Worm (Caenorhabditis elegans) whole organism, L4 larva: ENCODE measurements around the gene F20G2.6.
A peak's percentile ranks its signal among the peaks of the same experiment; 100 is the strongest.

Source experiments
- F10B5.3 ChIP-seq: sonication (generic microtip); optimal IDR thresholded peaks from 2 replicates; lab custom pipeline; 2016; ENCODE audit warnings: mild to moderate bottlenecking, missing genetic modification characterization, missing compliant biosample characterization
- F37D6.2 ChIP-seq: sonication (generic microtip); optimal IDR thresholded peaks from 2 replicates; lab custom pipeline; 2016; ENCODE audit warnings: mild to moderate bottlenecking, missing genetic modification characterization, missing compliant biosample characterization
- R02D3.7 ChIP-seq: fragments of 150-350 bp; sonication (generic microtip); optimal IDR thresholded peaks from 3 replicates; lab custom pipeline; 2014; ENCODE audit warnings: missing biosample characterization, missing genetic modification characterization
- T20F7.1 ChIP-seq: fragments of 200-800 bp; sonication (Bioruptor generic); optimal IDR thresholded peaks from 2 replicates; lab custom pipeline; 2018; ENCODE audit warnings: mild to moderate bottlenecking, missing genetic modification characterization, missing compliant biosample characterization
- Y105C5A.15 ChIP-seq: fragments of 200-800 bp; sonication (Bioruptor generic); IDR thresholded peaks from 2 replicates; pipeline ENCODE4 v1.3.6; 2022; ENCODE audit warnings: missing genetic modification characterization, missing compliant biosample characterization
- Y75B8A.6 ChIP-seq: fragments of 200-800 bp; sonication (Bioruptor generic); IDR thresholded peaks from 2 replicates; pipeline ENCODE4 v1.3.6; 2022; ENCODE audit warnings: missing genetic modification reagents, missing genetic modification characterization, missing compliant biosample characterization
- ZK337.2 ChIP-seq: fragments of 200-800 bp; sonication (Bioruptor generic); IDR thresholded peaks from 2 replicates; pipeline ENCODE4 v1.3.6; 2022; ENCODE audit warnings: missing genetic modification reagents, missing genetic modification characterization, missing compliant biosample characterization
- aha-1 ChIP-seq: fragments of 150-350 bp; peaks from one replicate; lab custom pipeline; 2014; ENCODE audit warnings: missing biosample characterization, missing genetic modification characterization
- ceh-20 ChIP-seq: fragments of 200-800 bp; sonication (Bioruptor generic); IDR thresholded peaks from 2 replicates; pipeline ENCODE4 v1.3.6; 2022; ENCODE audit warnings: missing genetic modification reagents, missing genetic modification characterization, missing compliant biosample characterization
- ceh-28 ChIP-seq: fragments of 150-350 bp; optimal IDR thresholded peaks from 2 replicates; lab custom pipeline; 2014; ENCODE audit warnings: missing biosample characterization, missing genetic modification reagents, missing genetic modification characterization
- ceh-44 ChIP-seq: fragments of 200-800 bp; sonication (Bioruptor generic); IDR thresholded peaks from 2 replicates; pipeline ENCODE4 v1.3.6; 2022; ENCODE audit warnings: missing genetic modification reagents, missing genetic modification characterization, missing compliant biosample characterization
- ceh-82 ChIP-seq: sonication (generic microtip); optimal IDR thresholded peaks from 2 replicates; lab custom pipeline; 2017; ENCODE audit warnings: missing biosample characterization, missing genetic modification characterization
- ces-1 ChIP-seq: fragments of 150-350 bp; sonication (generic microtip); optimal IDR thresholded peaks from 4 replicates; lab custom pipeline; 2014; ENCODE audit warnings: missing biosample characterization, missing genetic modification reagents, missing genetic modification characterization
- daf-16 ChIP-seq, 3 experiments: sonication (generic microtip); optimal IDR thresholded peaks; 2 replicates each; lab custom pipeline; 2016 to 2017; ENCODE audit warnings: missing genetic modification characterization in 3 of 3, missing genetic modification reagents in 3 of 3, mild to moderate bottlenecking in 2 of 3, missing compliant biosample characterization in 2 of 3, missing biosample characterization in 1 of 3, moderate library complexity in 1 of 3
- dmd-6 ChIP-seq: fragments of 200-800 bp; sonication (Bioruptor generic); IDR thresholded peaks from 2 replicates; pipeline ENCODE4 v1.3.6; 2022; ENCODE audit warnings: missing genetic modification reagents, missing genetic modification characterization, missing compliant biosample characterization
- dmd-9 ChIP-seq: fragments of 200-800 bp; sonication (Bioruptor generic); IDR thresholded peaks from 2 replicates; pipeline ENCODE4 v1.3.6; 2022; ENCODE audit warnings: missing genetic modification reagents, missing genetic modification characterization, missing compliant biosample characterization
- dpl-1 ChIP-seq: fragments of 150-350 bp; optimal IDR thresholded peaks from 2 replicates; lab custom pipeline; 2014; ENCODE audit warnings: missing biosample characterization, missing genetic modification reagents, missing genetic modification characterization
- egl-43 ChIP-seq: fragments of 200-800 bp; sonication (Bioruptor generic); IDR thresholded peaks from 2 replicates; pipeline ENCODE4 v1.3.6; 2022; ENCODE audit warnings: missing genetic modification reagents, missing genetic modification characterization, missing compliant biosample characterization
- fkh-10 ChIP-seq: fragments of 150-350 bp; optimal IDR thresholded peaks from 2 replicates; lab custom pipeline; 2014; ENCODE audit warnings: missing biosample characterization, missing genetic modification reagents, missing genetic modification characterization
- hif-1 ChIP-seq, 2 experiments: sonication (generic microtip); optimal IDR thresholded peaks; 2 replicates each; lab custom pipeline; 2016 to 2017; ENCODE audit warnings: missing compliant biosample characterization in 2 of 2, missing genetic modification characterization in 2 of 2, missing genetic modification reagents in 2 of 2, missing genotype in 2 of 2, mild to moderate bottlenecking in 1 of 2
- hlh-11 ChIP-seq: fragments of 200-800 bp; sonication (Bioruptor generic); optimal IDR thresholded peaks from 2 replicates; lab custom pipeline; 2018; ENCODE audit warnings: mild to moderate bottlenecking, missing genetic modification characterization, missing compliant biosample characterization
- hmg-1.1 ChIP-seq: fragments of 200-800 bp; sonication (Bioruptor generic); IDR thresholded peaks from 2 replicates; pipeline ENCODE4 v1.3.6; 2022; ENCODE audit warnings: missing genetic modification reagents, missing genetic modification characterization, missing compliant biosample characterization
- jun-1 ChIP-seq: fragments of 150-350 bp; optimal IDR thresholded peaks from 2 replicates; lab custom pipeline; 2014; ENCODE audit warnings: missing biosample characterization, missing genetic modification reagents, missing genetic modification characterization
- lin-1 ChIP-seq: fragments of 200-800 bp; sonication (Bioruptor generic); IDR thresholded peaks from 2 replicates; pipeline ENCODE4 v1.3.6; 2022; ENCODE audit warnings: missing genetic modification reagents, missing genetic modification characterization, missing compliant biosample characterization
- lin-13 ChIP-seq: fragments of 150-350 bp; optimal IDR thresholded peaks from 2 replicates; lab custom pipeline; 2014; ENCODE audit warnings: missing biosample characterization, missing genetic modification reagents, missing genetic modification characterization
- lin-15B ChIP-seq: fragments of 150-350 bp; sonication (generic microtip); optimal IDR thresholded peaks from 3 replicates; lab custom pipeline; 2014; ENCODE audit warnings: missing biosample characterization, missing genetic modification characterization
- lin-39 ChIP-seq: fragments of 150-350 bp; optimal IDR thresholded peaks from 2 replicates; lab custom pipeline; 2014; ENCODE audit warnings: missing biosample characterization, missing genetic modification reagents, missing genetic modification characterization
- madf-9 ChIP-seq: fragments of 200-800 bp; sonication (Bioruptor generic); conservative IDR thresholded peaks from 2 replicates; pipeline ENCODE4 v1.3.6; 2022; ENCODE audit warnings: missing genetic modification reagents, missing genetic modification characterization, missing compliant biosample characterization
- mdt-29 ChIP-seq: fragments of 200-800 bp; sonication (Bioruptor generic); IDR thresholded peaks from 2 replicates; pipeline ENCODE4 v1.3.6; 2022; ENCODE audit warnings: missing genetic modification reagents, missing genetic modification characterization, missing compliant biosample characterization
- mep-1 ChIP-seq: fragments of 150-350 bp; sonication (generic microtip); optimal IDR thresholded peaks from 3 replicates; lab custom pipeline; 2014; ENCODE audit warnings: missing biosample characterization, missing genetic modification characterization
- mes-2 ChIP-seq: sonication (generic microtip); optimal IDR thresholded peaks from 2 replicates; lab custom pipeline; 2016; ENCODE audit warnings: missing genotype, mild to moderate bottlenecking, missing genetic modification characterization, missing compliant biosample characterization; ENCODE audit not compliant: poor library complexity, severe bottlenecking
- mxl-3 ChIP-seq: fragments of 200-800 bp; sonication (Bioruptor generic); optimal IDR thresholded peaks from 2 replicates; lab custom pipeline; 2018; ENCODE audit warnings: mild to moderate bottlenecking, missing genetic modification characterization, missing compliant biosample characterization
- nhr-102 ChIP-seq: sonication (generic microtip); optimal IDR thresholded peaks from 2 replicates; lab custom pipeline; 2016; ENCODE audit warnings: mild to moderate bottlenecking, missing genetic modification characterization, moderate library complexity, missing compliant biosample characterization
- nhr-11 ChIP-seq: fragments of 150-350 bp; optimal IDR thresholded peaks from 2 replicates; lab custom pipeline; 2014; ENCODE audit warnings: missing biosample characterization, missing genetic modification characterization
- nhr-111 ChIP-seq: fragments of 200-800 bp; sonication (Bioruptor generic); optimal IDR thresholded peaks from 2 replicates; lab custom pipeline; 2018; ENCODE audit warnings: mild to moderate bottlenecking, missing genetic modification characterization, missing compliant biosample characterization
- nhr-6 ChIP-seq: fragments of 150-350 bp; optimal IDR thresholded peaks from 2 replicates; lab custom pipeline; 2014; ENCODE audit warnings: missing biosample characterization, missing genetic modification characterization
- nhr-77 ChIP-seq: fragments of 150-350 bp; optimal IDR thresholded peaks from 2 replicates; lab custom pipeline; 2014; ENCODE audit warnings: missing biosample characterization, missing genetic modification characterization
- rbr-2 ChIP-seq: sonication (generic microtip); optimal IDR thresholded peaks from 2 replicates; lab custom pipeline; 2016; ENCODE audit warnings: missing genotype, missing genetic modification characterization, missing compliant biosample characterization
- tag-97 ChIP-seq: fragments of 200-800 bp; sonication (Bioruptor generic); IDR thresholded peaks from 2 replicates; pipeline ENCODE4 v1.3.6; 2022; ENCODE audit warnings: missing genetic modification characterization, missing compliant biosample characterization
- unc-130 ChIP-seq: sonication (generic microtip); optimal IDR thresholded peaks from 2 replicates; lab custom pipeline; 2016; ENCODE audit warnings: missing genetic modification reagents, missing genetic modification characterization, missing compliant biosample characterization
- unc-39 ChIP-seq: sonication (generic microtip); optimal IDR thresholded peaks from 2 replicates; lab custom pipeline; 2017; ENCODE audit warnings: missing biosample characterization, missing genetic modification characterization
- unc-62 ChIP-seq, 3 experiments: fragments of 150-350 bp in 1 of 3; sonication (generic microtip); optimal IDR thresholded peaks in 2 of 3; peaks in 1 of 3; 1 replicate in 1 of 3; 2 replicates in 2 of 3; lab custom pipeline; 2014 to 2017; ENCODE audit warnings: missing biosample characterization in 3 of 3, missing genetic modification characterization in 3 of 3, missing genetic modification reagents in 3 of 3, missing genotype in 1 of 3
- vab-7 ChIP-seq: fragments of 200-800 bp; sonication (Bioruptor generic); IDR thresholded peaks from 2 replicates; pipeline ENCODE4 v1.3.6; 2022; ENCODE audit warnings: missing genetic modification reagents, missing genetic modification characterization, missing compliant biosample characterization
- zfp-2 ChIP-seq: sonication (generic microtip); optimal IDR thresholded peaks from 2 replicates; lab custom pipeline; 2016; ENCODE audit warnings: mild to moderate bottlenecking, missing genetic modification characterization, missing compliant biosample characterization
- zip-11 ChIP-seq: fragments of 200-800 bp; sonication (Bioruptor generic); IDR thresholded peaks from 2 replicates; pipeline ENCODE4 v1.3.6; 2022; ENCODE audit warnings: missing genetic modification characterization, missing compliant biosample characterization

F20G2.6 gene

DNA sequence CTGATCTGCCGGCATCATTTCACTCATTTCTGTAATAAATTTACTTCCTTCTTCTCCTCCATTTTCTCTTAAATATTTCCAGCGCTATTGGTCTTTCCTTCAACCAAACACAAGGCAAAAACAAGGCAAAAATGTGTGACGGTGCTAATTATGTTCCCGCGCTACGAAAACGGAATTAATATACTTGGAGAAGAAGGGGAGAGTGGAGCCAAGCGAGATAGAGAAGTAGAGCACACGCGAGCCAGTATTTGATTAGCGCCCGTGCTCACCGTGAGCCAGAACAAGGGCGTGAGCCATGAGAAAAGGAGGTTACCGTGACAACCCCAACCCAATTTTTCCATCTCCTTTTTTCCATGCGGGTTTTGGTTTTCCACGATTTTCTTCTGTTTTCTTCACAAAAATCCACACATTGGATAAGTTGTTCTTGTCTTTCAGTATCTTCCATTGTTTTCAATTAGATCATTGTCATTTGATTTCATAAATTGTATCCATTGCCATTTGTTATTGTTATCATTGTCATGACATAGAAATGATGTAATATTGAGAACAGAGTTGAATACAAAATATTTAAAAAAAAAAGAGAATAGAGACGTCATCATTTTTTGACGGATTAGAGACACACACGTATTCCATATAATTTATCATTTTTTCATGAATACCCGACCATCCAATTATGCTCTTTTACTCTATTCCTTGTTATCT lies at the start of gene F20G2.6:
Gene F20G2.6, plus strand, starts transcription at position 652 of the 702 bp plus-strand sequence.
- TF ChIP-seq ceh-28 (tag; lab: Kevin White, UChicago), result no peak
- TF ChIP-seq ceh-82 (tag; lab: Kevin White, UChicago), result no peak
- TF ChIP-seq Y105C5A.15 (GFP tag; lab: Robert Waterston, UW), result no peak
- no peak for TF ChIP-seq lin-39 (tag; lab: Kevin White, UChicago)
- TF ChIP-seq zip-11 (GFP tag; lab: Robert Waterston, UW), result no peak
- TF ChIP-seq F37D6.2 (tag; lab: Kevin White, UChicago), result no peak
- no peak for TF ChIP-seq mdt-29 (GFP tag; lab: Robert Waterston, UW)

ce11 chrV:13715223-13715686 lies 47.6 kb upstream of the F20G2.6 start, which contains the start of gene zipt-9:
Gene zipt-9, minus strand, starts transcription at chrV:13715273.
- TF ChIP-seq unc-130 (GFP tag; lab: Kevin White, UChicago) (peak; percentile 80), tag-97 (GFP tag; lab: Robert Waterston, UW) (no peak), hlh-11 (peak; percentile 56), hif-1 (tag; optimal IDR thresholded peaks at IDR 0.05; lab: Kevin White, UChicago) (peak in 1 of 2 experiments; percentile 88), nhr-6 (tag; lab: Kevin White, UChicago) (peak; percentile 89), mep-1 (peak; percentile 81), aha-1 (tag; lab: Kevin White, UChicago) (peak; percentile 37), ceh-20 (0 out of 2 replicates have a peak, but pooled peaks have one; percentile 49), egl-43 (GFP tag; lab: Robert Waterston, UW) (no peak), madf-9 (GFP tag; lab: Robert Waterston, UW) (peak; percentile 47; the same call in 1 of the 2 replicates), nhr-102 (tag; lab: Kevin White, UChicago) (no peak), hmg-1.1 (GFP tag; lab: Robert Waterston, UW) (peak; percentile 62; the same call in 1 of the 2 replicates), F37D6.2 (tag; lab: Kevin White, UChicago) (peak; percentile 44), mxl-3 (GFP tag; lab: Kevin White, UChicago) (peak; percentile 74), daf-16 (GFP tag; optimal IDR thresholded peaks at IDR 0.05; lab: Kevin White, UChicago) (no peak), daf-16 (tag; optimal IDR thresholded peaks at IDR 0.05; lab: Kevin White, UChicago) (peak; percentile 46), dmd-6 (GFP tag; lab: Robert Waterston, UW) (peak; percentile 61; the same call in 1 of the 2 replicates), unc-62 (GFP tag; optimal IDR thresholded peaks at IDR 0.05 in 1 of 2; lab: Kevin White, UChicago) (peak in 1 of 2 experiments; percentile 84), unc-62 (tag; optimal IDR thresholded peaks at IDR 0.05; lab: Kevin White, UChicago) (no peak), lin-15B (tag; lab: Kevin White, UChicago) (peak; percentile 24), lin-1 (GFP tag; lab: Robert Waterston, UW) (0 out of 2 replicates have a peak, but pooled peaks have one; percentile 46), jun-1 (tag; lab: Kevin White, UChicago) (peak; percentile 1), lin-13 (peak; percentile 46), dpl-1 (GFP tag; lab: Kevin White, UChicago) (peak; percentile 67), ZK337.2 (peak; percentile 73; the same call in 1 of the 2 replicates), zfp-2 (tag; lab: Kevin White, UChicago) (no peak), ces-1 (GFP tag; lab: Kevin White, UChicago) (peak; percentile 62), dmd-9 (peak; percentile 46; the same call in 1 of the 2 replicates), vab-7 (GFP tag; lab: Robert Waterston, UW) (peak; percentile 56; the same call in 1 of the 2 replicates), rbr-2 (tag; lab: Kevin White, UChicago) (peak; percentile 66), R02D3.7 (no peak), unc-39 (tag; lab: Kevin White, UChicago) (no peak), nhr-111 (no peak), ceh-82 (tag; lab: Kevin White, UChicago) (no peak), mes-2 (tag; lab: Kevin White, UChicago) (peak; percentile 96), Y75B8A.6 (GFP tag; lab: Robert Waterston, UW) (no peak), ceh-44 (0 out of 2 replicates have a peak, but pooled peaks have one; percentile 51), F10B5.3 (tag; lab: Kevin White, UChicago) (no peak), nhr-77 (peak; percentile 56), fkh-10 (GFP tag; lab: Kevin White, UChicago) (peak; percentile 56), T20F7.1 (GFP tag; lab: Kevin White, UChicago) (peak; percentile 77), nhr-11 (tag; lab: Kevin White, UChicago) (peak; percentile 56), Y105C5A.15 (GFP tag; lab: Robert Waterston, UW) (no peak)
